Worm (Caenorhabditis elegans) whole organism, early embryonic: ENCODE data around the gene T24B8.3.

Source experiments
- B0310.2 ChIP-seq: sonication (generic microtip); optimal IDR thresholded peaks from 2 replicates; lab custom pipeline; 2016; ENCODE audit warnings: mild to moderate bottlenecking, missing genetic modification characterization, missing compliant biosample characterization
- F13C5.2 ChIP-seq: sonication (generic microtip); optimal IDR thresholded peaks from 2 replicates; lab custom pipeline; 2017; ENCODE audit warnings: mild to moderate bottlenecking, missing genetic modification characterization, inconsistent platforms, missing compliant biosample characterization
- ama-1 ChIP-seq: fragments of 150-350 bp; optimal IDR thresholded peaks from 2 replicates; lab custom pipeline; 2014
- ceh-36 ChIP-seq: sonication (generic microtip); optimal IDR thresholded peaks from 2 replicates; lab custom pipeline; 2016; ENCODE audit warnings: missing genetic modification characterization, inconsistent platforms, missing compliant biosample characterization
- flt-1 ChIP-seq: fragments of 200-800 bp; sonication (Bioruptor generic); IDR thresholded peaks from 2 replicates; pipeline ENCODE4 v1.3.6; 2022; ENCODE audit warnings: missing genetic modification characterization, missing compliant biosample characterization
- hmg-4 ChIP-seq: fragments of 200-800 bp; sonication (Bioruptor generic); optimal IDR thresholded peaks from 2 replicates; lab custom pipeline; 2018; ENCODE audit warnings: mild to moderate bottlenecking, missing genetic modification characterization, missing compliant biosample characterization
- hnd-1 ChIP-seq: sonication (generic microtip); optimal IDR thresholded peaks from 2 replicates; lab custom pipeline; 2016; ENCODE audit warnings: missing genetic modification characterization, missing compliant biosample characterization
- pes-1 ChIP-seq: fragments of 200-800 bp; sonication (Bioruptor generic); IDR thresholded peaks from 2 replicates; pipeline ENCODE4 v1.3.6; 2022; ENCODE audit warnings: missing genetic modification reagents, missing genetic modification characterization, missing compliant biosample characterization
- scrt-1 ChIP-seq: fragments of 200-800 bp; sonication (Bioruptor generic); IDR thresholded peaks from 2 replicates; pipeline ENCODE4 v1.3.6; 2022; ENCODE audit warnings: missing genetic modification characterization, missing compliant biosample characterization
- tbx-11 ChIP-seq: fragments of 200-800 bp; sonication (Bioruptor generic); IDR thresholded peaks from 2 replicates; pipeline ENCODE4 v1.3.6; 2022; ENCODE audit warnings: missing genetic modification characterization, missing compliant biosample characterization
- tbx-37 ChIP-seq: fragments of 200-800 bp; sonication (Bioruptor generic); conservative IDR thresholded peaks from 2 replicates; pipeline ENCODE4 v1.3.6; 2022; ENCODE audit warnings: missing genetic modification reagents, missing genetic modification characterization, missing compliant biosample characterization

DNA sequence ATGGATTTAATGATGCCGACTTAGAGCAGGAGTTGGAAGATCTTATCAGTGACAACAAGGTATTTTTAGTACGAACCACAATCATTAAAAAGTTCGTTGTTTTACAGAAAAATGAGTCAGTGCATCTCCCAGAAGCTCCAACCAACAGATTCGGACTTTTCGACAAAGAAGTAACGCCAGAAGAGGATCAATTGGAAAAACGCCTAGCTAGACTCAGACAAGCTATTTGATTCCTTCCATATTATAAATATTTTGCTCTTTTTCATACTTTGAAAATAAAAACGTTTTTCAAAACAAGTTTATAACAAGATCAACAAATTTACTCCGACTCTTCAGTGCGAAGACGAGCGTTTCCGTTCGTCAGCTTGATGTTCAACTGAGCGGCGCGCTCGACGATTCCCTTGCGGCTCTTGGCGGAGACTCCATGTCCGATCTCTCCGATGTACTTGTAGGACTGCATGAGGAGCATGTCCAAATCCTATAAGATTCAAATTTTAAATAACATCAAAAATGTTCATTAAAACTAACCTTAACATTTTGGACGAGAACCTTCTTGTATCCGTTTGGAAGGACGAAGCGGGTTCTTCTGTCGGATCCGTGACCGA, 4.6 kb downstream of the T24B8.3 start:
- TF ChIP-seq hmg-4 (GFP tag; lab: Kevin White, UChicago) (no peak), tbx-11 (GFP tag; lab: Robert Waterston, UW) (no peak), hnd-1 (no peak), flt-1 (GFP tag; lab: Robert Waterston, UW) (no peak), ceh-36 (tag; lab: Kevin White, UChicago) (no peak), F13C5.2 (no peak), tbx-37 (GFP tag; lab: Robert Waterston, UW) (no peak), ama-1 (lab: Kevin White, UChicago) (no peak), scrt-1 (no peak), B0310.2 (tag; lab: Kevin White, UChicago) (no peak), pes-1 (GFP tag; lab: Robert Waterston, UW) (no peak)
